Worm (Caenorhabditis elegans) whole organism, L1 larva: ENCODE data around the gene clec-183.

Source experiments
- C04F5.9 ChIP-seq: sonication (generic microtip); optimal IDR thresholded peaks from 2 replicates; lab custom pipeline; 2016; ENCODE audit warnings: missing genetic modification characterization, missing compliant biosample characterization
- C16A3.4 ChIP-seq: fragments of 150-350 bp; optimal IDR thresholded peaks from 2 replicates; lab custom pipeline; 2014; ENCODE audit warnings: missing biosample characterization, missing genetic modification characterization
- C34B4.2 ChIP-seq: sonication (generic microtip); optimal IDR thresholded peaks from 2 replicates; lab custom pipeline; 2017; ENCODE audit warnings: mild to moderate bottlenecking, missing genetic modification characterization, missing compliant biosample characterization
- Y116A8C.19 ChIP-seq: sonication (generic microtip); optimal IDR thresholded peaks from 2 replicates; lab custom pipeline; 2016; ENCODE audit warnings: missing compliant biosample characterization, missing genetic modification characterization, borderline replicate concordance
- alr-1 ChIP-seq: fragments of 200-800 bp; sonication (Bioruptor generic); optimal IDR thresholded peaks from 2 replicates; lab custom pipeline; 2018; ENCODE audit warnings: borderline replicate concordance, mild to moderate bottlenecking, missing genetic modification characterization, missing compliant biosample characterization
- ama-1 ChIP-seq: fragments of 150-350 bp; optimal IDR thresholded peaks from 2 replicates; lab custom pipeline; 2014
- blmp-1 ChIP-seq: fragments of 150-350 bp; optimal IDR thresholded peaks from 2 replicates; lab custom pipeline; 2014; ENCODE audit warnings: missing biosample characterization, missing genetic modification characterization
- ceh-82 ChIP-seq, 3 experiments: fragments of 150-350 bp in 1 of 3; sonication (generic microtip) in 2 of 3; optimal IDR thresholded peaks; 2 replicates each; lab custom pipeline; 2014 to 2017; ENCODE audit warnings: missing biosample characterization in 3 of 3, missing genetic modification characterization in 3 of 3
- ceh-90 ChIP-seq: sonication (generic microtip); optimal IDR thresholded peaks from 2 replicates; lab custom pipeline; 2016; ENCODE audit warnings: missing genetic modification characterization, missing compliant biosample characterization
- ces-1 ChIP-seq: fragments of 150-350 bp; optimal IDR thresholded peaks from 2 replicates; lab custom pipeline; 2014; ENCODE audit warnings: missing biosample characterization, missing genetic modification reagents, missing genetic modification characterization
- dpl-1 ChIP-seq, 3 experiments: fragments of 150-350 bp in 2 of 3; sonication (generic microtip) in 1 of 3; optimal IDR thresholded peaks; 2 replicates each; lab custom pipeline; 2014 to 2017; ENCODE audit warnings: missing biosample characterization in 3 of 3, missing genetic modification characterization in 3 of 3, missing genetic modification reagents in 3 of 3
- egl-13 ChIP-seq: sonication (generic microtip); optimal IDR thresholded peaks from 2 replicates; lab custom pipeline; 2016; ENCODE audit warnings: missing genotype, missing genetic modification reagents, missing genetic modification characterization, missing compliant biosample characterization
- elt-3 ChIP-seq, 6 experiments: fragments of 150-350 bp in 1 of 6; sonication (generic microtip); optimal IDR thresholded peaks; 2 replicates each; lab custom pipeline; 2017 to 2018; ENCODE audit warnings: missing biosample characterization in 6 of 6, missing genetic modification characterization in 6 of 6, inconsistent platforms in 1 of 6
- ets-5 ChIP-seq: fragments of 200-800 bp; sonication (Bioruptor generic); IDR thresholded peaks from 2 replicates; pipeline ENCODE4 v1.3.6; 2022; ENCODE audit warnings: missing genetic modification characterization, missing compliant biosample characterization
- fkh-4 ChIP-seq: sonication (generic microtip); optimal IDR thresholded peaks from 2 replicates; lab custom pipeline; 2016; ENCODE audit warnings: missing compliant biosample characterization, missing genetic modification characterization, borderline replicate concordance
- hlh-4 ChIP-seq: sonication (generic microtip); optimal IDR thresholded peaks from 2 replicates; lab custom pipeline; 2016; ENCODE audit warnings: mild to moderate bottlenecking, missing genetic modification characterization, missing compliant biosample characterization
- hpl-2 ChIP-seq: fragments of 150-350 bp; optimal IDR thresholded peaks from 2 replicates; lab custom pipeline; 2014; ENCODE audit warnings: missing biosample characterization, missing genetic modification reagents, missing genetic modification characterization
- isw-1 ChIP-seq: fragments of 200-800 bp; sonication (Bioruptor generic); IDR thresholded peaks from 2 replicates; pipeline ENCODE4 v1.3.6; 2022; ENCODE audit warnings: missing genetic modification characterization, missing compliant biosample characterization
- lin-14 ChIP-seq: fragments of 200-800 bp; sonication (Bioruptor generic); optimal IDR thresholded peaks from 2 replicates; lab custom pipeline; 2018; ENCODE audit warnings: mild to moderate bottlenecking, missing genetic modification characterization, moderate library complexity, missing compliant biosample characterization
- lir-3 ChIP-seq: sonication (generic microtip); optimal IDR thresholded peaks from 2 replicates; lab custom pipeline; 2016; ENCODE audit warnings: mild to moderate bottlenecking, missing genetic modification characterization, moderate library complexity, missing compliant biosample characterization; ENCODE audit not compliant: poor library complexity
- mab-9 ChIP-seq: fragments of 200-800 bp; sonication (Bioruptor generic); IDR thresholded peaks from 2 replicates; pipeline ENCODE4 v1.3.6; 2022; ENCODE audit warnings: missing genetic modification reagents, missing genetic modification characterization, missing compliant biosample characterization
- mdl-1 ChIP-seq, 2 experiments: fragments of 150-350 bp; optimal IDR thresholded peaks; 2 replicates each; lab custom pipeline; 2014 to 2017; ENCODE audit warnings: missing biosample characterization in 2 of 2, missing genetic modification characterization in 2 of 2, inconsistent platforms in 1 of 2
- mef-2 ChIP-seq: fragments of 150-350 bp; optimal IDR thresholded peaks from 2 replicates; lab custom pipeline; 2014; ENCODE audit warnings: missing biosample characterization, missing genetic modification characterization
- nhr-11 ChIP-seq: fragments of 150-350 bp; optimal IDR thresholded peaks from 2 replicates; lab custom pipeline; 2014; ENCODE audit warnings: missing biosample characterization, missing genetic modification characterization
- nhr-12 ChIP-seq: sonication (generic microtip); optimal IDR thresholded peaks from 2 replicates; lab custom pipeline; 2017; ENCODE audit warnings: missing biosample characterization, missing genetic modification characterization
- nhr-237 ChIP-seq: fragments of 150-350 bp; optimal IDR thresholded peaks from 2 replicates; lab custom pipeline; 2014; ENCODE audit warnings: missing biosample characterization, missing genetic modification characterization
- nhr-71 ChIP-seq: sonication (generic microtip); optimal IDR thresholded peaks from 2 replicates; lab custom pipeline; 2016; ENCODE audit warnings: mild to moderate bottlenecking, missing genetic modification characterization, moderate library complexity, missing compliant biosample characterization
- nhr-77 ChIP-seq: fragments of 150-350 bp; optimal IDR thresholded peaks from 2 replicates; lab custom pipeline; 2014; ENCODE audit warnings: missing biosample characterization, missing genetic modification characterization
- nhr-85 ChIP-seq: sonication (generic microtip); peaks from one replicate; lab custom pipeline; 2016; ENCODE audit warnings: missing genetic modification characterization, inconsistent platforms, missing compliant biosample characterization
- nhr-90 ChIP-seq: sonication (generic microtip); optimal IDR thresholded peaks from 2 replicates; lab custom pipeline; 2016; ENCODE audit warnings: mild to moderate bottlenecking, missing genetic modification characterization, missing compliant biosample characterization; ENCODE audit not compliant: poor library complexity
- pax-3 ChIP-seq: fragments of 200-800 bp; sonication (Bioruptor generic); optimal IDR thresholded peaks from 2 replicates; lab custom pipeline; 2018; ENCODE audit warnings: mild to moderate bottlenecking, missing genetic modification characterization, moderate library complexity, missing compliant biosample characterization
- skn-1 ChIP-seq: fragments of 150-350 bp; optimal IDR thresholded peaks from 2 replicates; lab custom pipeline; 2014; ENCODE audit warnings: missing biosample characterization, missing genetic modification characterization
- snu-23 ChIP-seq: sonication (generic microtip); optimal IDR thresholded peaks from 2 replicates; lab custom pipeline; 2016; ENCODE audit warnings: missing genetic modification characterization, missing compliant biosample characterization
- sox-4 ChIP-seq: sonication (generic microtip); optimal IDR thresholded peaks from 2 replicates; lab custom pipeline; 2016; ENCODE audit warnings: missing genetic modification characterization, missing compliant biosample characterization
- sup-37 ChIP-seq: fragments of 200-800 bp; sonication (Bioruptor generic); optimal IDR thresholded peaks from 2 replicates; lab custom pipeline; 2018; ENCODE audit warnings: mild to moderate bottlenecking, missing genetic modification characterization, missing compliant biosample characterization
- unc-30 ChIP-seq: sonication (generic microtip); optimal IDR thresholded peaks from 2 replicates; lab custom pipeline; 2017; ENCODE audit warnings: missing biosample characterization, missing genetic modification characterization
- unc-62 ChIP-seq: fragments of 150-350 bp; optimal IDR thresholded peaks from 2 replicates; lab custom pipeline; 2014; ENCODE audit warnings: missing biosample characterization, missing genetic modification reagents, missing genetic modification characterization
- unc-86 ChIP-seq: sonication (generic microtip); optimal IDR thresholded peaks from 2 replicates; lab custom pipeline; 2016; ENCODE audit warnings: missing genetic modification characterization, missing compliant biosample characterization
- unc-98 ChIP-seq: fragments of 200-800 bp; sonication (Bioruptor generic); IDR thresholded peaks from 2 replicates; pipeline ENCODE4 v1.3.6; 2022; ENCODE audit warnings: missing genetic modification characterization, missing compliant biosample characterization
- vab-15 ChIP-seq: sonication (generic microtip); optimal IDR thresholded peaks from 2 replicates; lab custom pipeline; 2017; ENCODE audit warnings: missing genotype, mild to moderate bottlenecking, missing genetic modification characterization, missing compliant biosample characterization
- zip-4 ChIP-seq: fragments of 200-800 bp; sonication (Bioruptor generic); optimal IDR thresholded peaks from 2 replicates; lab custom pipeline; 2018; ENCODE audit warnings: mild to moderate bottlenecking, missing genetic modification characterization, moderate library complexity, missing compliant biosample characterization

Gene clec-183

ce11 chrIV:9316068-9316681, 11.6 kb upstream of the clec-183 start, which contains the start of the genes F49C12.9 and rpn-7 (continued):
- no peak for TF ChIP-seq unc-30 (tag; lab: Kevin White, UChicago)
- no peak for TF ChIP-seq ces-1 (GFP tag; lab: Kevin White, UChicago)
- TF ChIP-seq nhr-90 (tag; lab: Kevin White, UChicago) = no peak

ce11 chrIV:9318147-9318546, 9.7 kb upstream of the clec-183 start:
- TF ChIP-seq nhr-85 (tag; lab: Kevin White, UChicago) (no peak), C34B4.2 (tag; lab: Kevin White, UChicago) (no peak), ets-5 (GFP tag; lab: Robert Waterston, UW) (no peak), C16A3.4 (tag; lab: Kevin White, UChicago) (no peak), mef-2 (tag; lab: Kevin White, UChicago) (no peak), ceh-82 (tag; optimal IDR thresholded peaks at IDR 0.05; lab: Kevin White, UChicago) (no peak), snu-23 (no peak), ceh-90 (no peak), hpl-2 (GFP tag; lab: Kevin White, UChicago) (no peak), unc-98 (GFP tag; lab: Robert Waterston, UW) (no peak), nhr-77 (tag; lab: Kevin White, UChicago) (no peak), lin-14 (GFP tag; lab: Kevin White, UChicago) (no peak)

- no peak for TF ChIP-seq snu-23
- TF ChIP-seq unc-62 (GFP tag; lab: Kevin White, UChicago) = no peak
- no peak for TF ChIP-seq ceh-82 (tag; optimal IDR thresholded peaks at IDR 0.05; lab: Kevin White, UChicago)
- no peak for TF ChIP-seq lir-3 (tag; lab: Kevin White, UChicago)
- no peak for TF ChIP-seq C34B4.2 (tag; lab: Kevin White, UChicago)
- TF ChIP-seq C04F5.9 (tag; lab: Kevin White, UChicago) = no peak
- no peak for TF ChIP-seq blmp-1 (tag; lab: Kevin White, UChicago)
- no peak for TF ChIP-seq elt-3 (tag; optimal IDR thresholded peaks at IDR 0.05; lab: Kevin White, UChicago)
- no peak for TF ChIP-seq pax-3 (tag; lab: Kevin White, UChicago)
- TF ChIP-seq unc-86 (tag; lab: Kevin White, UChicago) = no peak
- TF ChIP-seq C16A3.4 (tag; lab: Kevin White, UChicago) = no peak
- no peak for TF ChIP-seq sup-37 (GFP tag; lab: Kevin White, UChicago)
- no peak for TF ChIP-seq hlh-4 (tag; lab: Kevin White, UChicago)
- no peak for TF ChIP-seq ets-5 (GFP tag; lab: Robert Waterston, UW)
- TF ChIP-seq mdl-1 (tag; optimal IDR thresholded peaks at IDR 0.05; lab: Kevin White, UChicago) = no peak
- TF ChIP-seq nhr-12 (tag; lab: Kevin White, UChicago) = no peak
- TF ChIP-seq vab-15 = no peak
- no peak for TF ChIP-seq nhr-85 (tag; lab: Kevin White, UChicago)
- no peak for TF ChIP-seq mab-9 (GFP tag; lab: Robert Waterston, UW)
Observed at ce11 chrIV:9319080-9319479, 8.7 kb upstream of the clec-183 start, which contains the start of the genes F49C12.11 and nemt-1. F49C12.11 (plus strand) TSS chrIV:9319380. nemt-1 (minus strand) TSS chrIV:9319439.

ce11 chrIV:9320023-9320422, 7.8 kb upstream of the clec-183 start:
- TF ChIP-seq hpl-2 (GFP tag; lab: Kevin White, UChicago) = no peak
- no peak for TF ChIP-seq nhr-11 (tag; lab: Kevin White, UChicago)
- TF ChIP-seq nhr-71 (tag; lab: Kevin White, UChicago) = peak; percentile 16
- TF ChIP-seq unc-62 (GFP tag; lab: Kevin White, UChicago) = no peak
- TF ChIP-seq C04F5.9 (tag; lab: Kevin White, UChicago) = no peak
- TF ChIP-seq, all 84 proteins: peak for 1

- TF ChIP-seq alr-1 (no peak), nhr-237 (peak; percentile 13), C04F5.9 (tag; lab: Kevin White, UChicago) (no peak), dpl-1 (GFP tag; optimal IDR thresholded peaks at IDR 0.05; lab: Kevin White, UChicago) (peak in 2 of 3 experiments; percentile 19 to 52), zip-4 (GFP tag; lab: Kevin White, UChicago) (peak; percentile 45), lin-14 (GFP tag; lab: Kevin White, UChicago) (peak; percentile 75), egl-13 (tag; lab: Kevin White, UChicago) (no peak), nhr-12 (tag; lab: Kevin White, UChicago) (no peak), nhr-85 (tag; lab: Kevin White, UChicago) (peak; percentile 70), sox-4 (tag; lab: Kevin White, UChicago) (no peak), ama-1 (no peak), isw-1 (GFP tag; lab: Robert Waterston, UW) (no peak), fkh-4 (tag; lab: Kevin White, UChicago) (no peak), Y116A8C.19 (tag; lab: Kevin White, UChicago) (no peak), skn-1 (tag; lab: Kevin White, UChicago) (peak; percentile 65)
Observed at ce11 chrIV:9321039-9321851, 6.6 kb upstream of the clec-183 start, which contains the start of the genes F49C12.12 and vha-17. F49C12.12 (minus strand) TSS chrIV:9321089. vha-17 (plus strand) TSS chrIV:9321801.
